Fruit fly (Drosophila melanogaster) whole organism, embryonic: ENCODE results near the gene NimC1.

Experiments
- C15 ChIP-seq: fragments of 200-800 bp; sonication (Bioruptor generic); IDR thresholded peaks from 3 replicates; pipeline ENCODE4 v1.3.6; 2022; ENCODE audit warnings: missing biosample characterization, missing genetic modification characterization
- CG12659 ChIP-seq: fragments of 200-800 bp; sonication (Bioruptor generic); optimal IDR thresholded peaks from 3 replicates; lab custom pipeline; 2017; ENCODE audit warnings: mild to moderate bottlenecking, missing biosample characterization, missing genetic modification reagents, missing genetic modification characterization
- CG6175 ChIP-seq: fragments of 200-800 bp; sonication (Bioruptor generic); IDR thresholded peaks from 3 replicates; pipeline ENCODE4 v1.3.6; 2022; ENCODE audit warnings: missing biosample characterization, missing genetic modification characterization
- ERR ChIP-seq: fragments of 200-800 bp; sonication (Bioruptor generic); optimal IDR thresholded peaks from 2 replicates; lab custom pipeline; 2016; ENCODE audit warnings: missing biosample characterization, missing genetic modification characterization
- Hand ChIP-seq: fragments of 200-800 bp; sonication (Bioruptor generic); optimal IDR thresholded peaks from 2 replicates; lab custom pipeline; 2017; ENCODE audit warnings: mild to moderate bottlenecking, missing biosample characterization, missing genetic modification reagents, missing genetic modification characterization
- Mad ChIP-seq: fragments of 200-800 bp; sonication (Bioruptor generic); optimal IDR thresholded peaks from 2 replicates; lab custom pipeline; 2016; ENCODE audit warnings: missing biosample characterization, missing genetic modification characterization
- chm ChIP-seq: fragments of 200-800 bp; sonication (Bioruptor generic); IDR thresholded peaks from 2 replicates; pipeline ENCODE4 v1.3.6; 2022; ENCODE audit warnings: missing biosample characterization, missing genetic modification characterization
- hkb ChIP-seq, 2 experiments: fragments of 200-800 bp in 1 of 2; fragments of >200 bp in 1 of 2; sonication (Bioruptor generic) in 1 of 2; IDR thresholded peaks in 1 of 2; optimal IDR thresholded peaks in 1 of 2; 2 replicates each; pipeline versions ENCODE4 v1.3.6 to Lab custom; 2017 to 2022; ENCODE audit warnings: missing biosample characterization in 1 of 2, missing genetic modification characterization in 1 of 2
- lov ChIP-seq, 2 experiments: fragments of 200-800 bp in 1 of 2; fragments of >200 bp in 1 of 2; sonication (Bioruptor generic) in 1 of 2; IDR thresholded peaks in 1 of 2; optimal IDR thresholded peaks in 1 of 2; 2 replicates in 1 of 2; 3 replicates in 1 of 2; pipeline versions ENCODE4 v1.3.6 to Lab custom; 2017 to 2022; ENCODE audit warnings: missing biosample characterization in 1 of 2, missing genetic modification characterization in 1 of 2

- TF ChIP-seq CG12659 (GFP tag; lab: Kevin White, UChicago) = no peak
- no peak for TF ChIP-seq chm (GFP tag; lab: Robert Waterston, UW)
- TF ChIP-seq Hand (GFP tag; lab: Kevin White, UChicago) = no peak
- TF ChIP-seq C15 (GFP tag; lab: Robert Waterston, UW) = no peak
- TF ChIP-seq CG6175 (GFP tag; lab: Robert Waterston, UW) = 0 out of 3 replicates have a peak, but pooled peaks have one; percentile 24
- no peak for TF ChIP-seq lov (optimal IDR thresholded peaks at IDR 0.05; lab: Kevin White, UChicago)
- TF ChIP-seq lov (GFP tag; IDR thresholded peaks at IDR 0.05; lab: Robert Waterston, UW) = no peak
- TF ChIP-seq ERR (GFP tag; lab: Kevin White, UChicago) = no peak
- no peak for TF ChIP-seq hkb (optimal IDR thresholded peaks at IDR 0.05; lab: Kevin White, UChicago)
- no peak for TF ChIP-seq hkb (GFP tag; IDR thresholded peaks at IDR 0.05; lab: Robert Waterston, UW)
- no peak for TF ChIP-seq Mad (GFP tag; lab: Kevin White, UChicago)
Observed at dm6 chr2L:13928461-13928860, 48.1 kb downstream of the NimC1 start.
